Fruit fly (Drosophila melanogaster): ENCODE measurements around the gene CG1236.

The CG1236 gene

dm6 chr3R:5778731-5779593, 42.4 kb downstream of the CG1236 start, which contains the start of gene jagn (continued):
- TF ChIP-seq dimm (GFP tag; IDR thresholded peaks at IDR 0.05): no peak
- peak; percentile 44; the same call in 1 of the 2 replicates for TF ChIP-seq E2f2 (GFP tag; IDR thresholded peaks at IDR 0.05)
- no peak for TF ChIP-seq CG7357 (GFP tag; IDR thresholded peaks at IDR 0.05)
- peak; percentile 31 for TF ChIP-seq CG17359 (tag; optimal IDR thresholded peaks at IDR 0.05)
- no peak for TF ChIP-seq TFAM (GFP tag; optimal IDR thresholded peaks at IDR 0.05)
- peak; percentile 10 for TF ChIP-seq CG9437 (GFP tag; optimal IDR thresholded peaks at IDR 0.05)
- TF ChIP-seq jumu (GFP tag; optimal IDR thresholded peaks at IDR 0.05): peak; percentile 50
- peak; percentile 14 for TF ChIP-seq CG1832 (GFP tag; optimal IDR thresholded peaks at IDR 0.05)
- TF ChIP-seq crc (GFP tag; optimal IDR thresholded peaks at IDR 0.05): peak; percentile 21
- TF ChIP-seq Deaf1 (tag; optimal IDR thresholded peaks at IDR 0.05): peak; percentile 41
- peak; percentile 43 for TF ChIP-seq CG33213 (GFP tag; optimal IDR thresholded peaks at IDR 0.05)
- peak; percentile 91 for TF ChIP-seq NFAT (GFP tag; IDR thresholded peaks at IDR 0.05)
- TF ChIP-seq B-H2 (GFP tag; optimal IDR thresholded peaks at IDR 0.05): peak; percentile 68
- no peak for TF ChIP-seq CG13123 (GFP tag; optimal IDR thresholded peaks at IDR 0.05)
- no peak for TF ChIP-seq CG32767 (GFP tag; IDR thresholded peaks at IDR 0.05)
- TF ChIP-seq Dll (GFP tag; IDR thresholded peaks at IDR 0.05; ENCODE audit: partially characterized antibody): peak; percentile 99
- peak; percentile 13 for TF ChIP-seq Sry-β (GFP tag; optimal IDR thresholded peaks at IDR 0.05)
- peak; percentile 17 for TF ChIP-seq Atf-2 (GFP tag; optimal IDR thresholded peaks at IDR 0.05)
- no peak for TF ChIP-seq Oaz (GFP tag; IDR thresholded peaks at IDR 0.05)
- peak in 1 of 2 experiments; percentile 34 for TF ChIP-seq crp (GFP tag; optimal IDR thresholded peaks at IDR 0.05)
- no peak for TF ChIP-seq croc (GFP tag; conservative IDR thresholded peaks at IDR 0.05)
- peak; percentile 6 for TF ChIP-seq tup (GFP tag; optimal IDR thresholded peaks at IDR 0.05)
- no peak for TF ChIP-seq bowl (GFP tag; IDR thresholded peaks at IDR 0.05)
- TF ChIP-seq Mrtf (GFP tag; IDR thresholded peaks at IDR 0.05): peak; percentile 68; the same call in 2 of the 3 replicates
- TF ChIP-seq gsb-n (tag; optimal IDR thresholded peaks at IDR 0.05): peak; percentile 48
- no peak for TF ChIP-seq danr (GFP tag; IDR thresholded peaks at IDR 0.05)
- TF ChIP-seq Tbp (GFP tag; optimal IDR thresholded peaks at IDR 0.05): no peak
- TF ChIP-seq CG2889 (GFP tag; IDR thresholded peaks at IDR 0.05): peak; percentile 4; the same call in 1 of the 3 replicates
- peak; percentile 36 for TF ChIP-seq CG4854 (GFP tag; optimal IDR thresholded peaks at IDR 0.05)
- peak; percentile 58 for TF ChIP-seq tin (GFP tag; optimal IDR thresholded peaks at IDR 0.05)
- no peak for TF ChIP-seq CG31388 (GFP tag; optimal IDR thresholded peaks at IDR 0.05)
- TF ChIP-seq CG15696 (tag; optimal IDR thresholded peaks at IDR 0.05): peak; percentile 13
- no peak for TF ChIP-seq fd64A (GFP tag; optimal IDR thresholded peaks at IDR 0.05)
- no peak for TF ChIP-seq Asciz (GFP tag; optimal IDR thresholded peaks at IDR 0.05)
- TF ChIP-seq CrebB (tag; optimal IDR thresholded peaks at IDR 0.05): peak; percentile 66
- no peak for TF ChIP-seq peb (GFP tag; IDR thresholded peaks at IDR 0.05)
- TF ChIP-seq CG10979 (tag; optimal IDR thresholded peaks at IDR 0.05): peak; percentile 31
- TF ChIP-seq HLH4C (GFP tag; IDR thresholded peaks at IDR 0.05; ENCODE audit: partially characterized antibody): peak; percentile 99
- TF ChIP-seq lov (optimal IDR thresholded peaks at IDR 0.05): no peak
- TF ChIP-seq lov (GFP tag; IDR thresholded peaks at IDR 0.05): 0 out of 3 replicates have a peak, but pooled peaks have one; percentile 31
- no peak for TF ChIP-seq fd96Cb (tag; optimal IDR thresholded peaks at IDR 0.05)
- TF ChIP-seq Fer2 (tag; optimal IDR thresholded peaks at IDR 0.05): no peak
- TF ChIP-seq Lpt (GFP tag; optimal IDR thresholded peaks at IDR 0.05): no peak
- peak; percentile 78 for TF ChIP-seq CG7987 (GFP tag; optimal IDR thresholded peaks at IDR 0.05)
- peak; percentile 96 for TF ChIP-seq Dref (GFP tag; IDR thresholded peaks at IDR 0.05)
- no peak for TF ChIP-seq Taf1 (GFP tag; IDR thresholded peaks at IDR 0.05)
- peak; percentile 11 for TF ChIP-seq ab (GFP tag; optimal IDR thresholded peaks at IDR 0.05)
- TF ChIP-seq CG14441 (GFP tag; IDR thresholded peaks at IDR 0.05): peak; percentile 27; the same call in 1 of the 2 replicates
- TF ChIP-seq CG15269 (tag; optimal IDR thresholded peaks at IDR 0.05): peak; percentile 38

All from whole organism, embryonic.